Worm (Caenorhabditis elegans): ENCODE data around the gene pqn-62.

- no peak for TF ChIP-seq let-526 (GFP tag; IDR thresholded peaks at IDR 0.05)
- TF ChIP-seq madf-10 (tag; optimal IDR thresholded peaks at IDR 0.05), result no peak
- TF ChIP-seq nfyb-1 (GFP tag; IDR thresholded peaks at IDR 0.05), result no peak
- TF ChIP-seq B0336.3 (GFP tag; IDR thresholded peaks at IDR 0.05), result no peak
- TF ChIP-seq dpl-1 (GFP tag; optimal IDR thresholded peaks at IDR 0.05), result no peak
- TF ChIP-seq lin-54 (GFP tag; optimal IDR thresholded peaks at IDR 0.05), result no peak
- TF ChIP-seq ztf-3 (GFP tag; optimal IDR thresholded peaks at IDR 0.05), result no peak
- no peak for TF ChIP-seq pbrm-1 (GFP tag; IDR thresholded peaks at IDR 0.05)
- TF ChIP-seq nhr-120 (GFP tag; IDR thresholded peaks at IDR 0.05), result no peak
- TF ChIP-seq C06A6.2 (GFP tag; conservative IDR thresholded peaks at IDR 0.05), result no peak
- no peak for TF ChIP-seq lsy-27 (tag; optimal IDR thresholded peaks at IDR 0.05; ENCODE audit: borderline replicate concordance, insufficient read depth)
Observed at ce11 chrX:5210524-5210923, 14.6 kb downstream of the pqn-62 start.

All from whole organism, young adult.